Fruit fly (Drosophila melanogaster): Measurements from ENCODE around the gene aly.

The aly gene

dm6 chr3L:3069774-3070173, 43.5 kb upstream of the aly start (continued):
- no peak for TF ChIP-seq CG3995 (GFP tag; optimal IDR thresholded peaks at IDR 0.05)

DNA sequence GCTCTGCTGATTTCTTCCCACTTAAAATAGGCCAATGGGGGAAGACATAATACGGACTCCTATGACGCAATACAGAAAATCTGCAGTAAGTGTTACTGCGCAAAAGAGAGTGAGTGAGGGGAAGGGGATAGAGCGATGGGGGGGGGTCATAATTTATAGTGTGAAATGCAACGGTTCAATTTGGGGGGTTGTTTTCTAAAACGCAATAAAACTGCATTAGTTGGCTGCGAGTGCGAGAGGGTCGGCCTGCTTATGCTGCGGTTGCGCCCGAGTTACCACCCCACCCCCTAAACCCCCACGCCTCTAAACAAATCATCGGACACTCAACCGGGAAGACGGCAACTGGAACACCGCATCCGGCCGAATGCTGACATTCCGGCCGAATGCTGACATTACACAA, 34.7 kb upstream of the aly start:
- TF ChIP-seq CG10321 (GFP tag; IDR thresholded peaks at IDR 0.05) = peak; percentile 54; the same call in 1 of the 2 replicates

DNA sequence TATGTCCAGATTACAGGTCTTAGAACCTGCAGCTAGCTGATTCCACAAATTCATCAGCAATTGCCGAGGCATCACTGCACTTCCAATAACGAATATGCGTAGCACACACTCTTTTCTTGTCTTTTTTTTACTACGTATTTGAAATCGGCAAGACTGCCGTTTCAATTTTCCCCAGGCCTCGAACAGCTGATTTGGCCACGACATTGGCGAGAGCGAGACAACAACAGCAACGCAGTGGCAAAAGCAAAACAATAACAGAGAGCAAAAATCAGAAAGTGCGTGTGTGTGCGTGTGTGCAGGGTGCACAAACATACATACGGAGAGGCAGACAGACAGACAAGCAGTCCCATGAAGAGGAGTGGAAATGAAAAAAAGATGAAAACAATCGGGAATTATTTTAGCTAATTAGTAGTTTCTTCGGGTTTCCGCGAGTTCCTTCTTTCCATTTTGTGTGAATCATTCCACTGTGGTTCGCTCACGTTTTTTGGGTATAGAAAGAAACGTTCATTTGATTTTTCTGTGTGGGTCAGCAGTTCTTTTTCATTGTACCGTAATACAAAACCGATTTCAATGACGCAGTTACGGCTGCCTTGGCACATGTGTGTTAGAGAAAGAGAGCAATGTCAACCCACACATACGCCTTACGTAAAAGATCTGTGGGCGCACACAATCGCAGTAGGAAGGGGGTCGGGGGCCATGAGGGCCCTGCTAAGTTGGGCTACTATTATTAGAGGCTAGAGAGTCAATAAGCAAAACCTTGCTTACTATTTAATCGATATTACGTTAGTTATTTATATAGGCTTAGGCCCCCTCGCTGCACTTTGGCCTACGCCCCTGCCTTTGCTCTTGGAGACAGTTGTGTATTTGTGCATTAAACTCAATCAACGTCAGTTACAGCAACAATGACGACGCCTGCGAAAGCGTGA, 34.0 kb upstream of the aly start:
- peak; percentile 99 for TF ChIP-seq Mrtf (GFP tag; IDR thresholded peaks at IDR 0.05)
- TF ChIP-seq CG17912 (GFP tag; optimal IDR thresholded peaks at IDR 0.05) = peak; percentile 94
- TF ChIP-seq CG7745 (tag; optimal IDR thresholded peaks at IDR 0.05) = peak; percentile 57
- TF ChIP-seq trh (GFP tag; optimal IDR thresholded peaks at IDR 0.05) = peak; percentile 96
- TF ChIP-seq CG10654 (GFP tag; optimal IDR thresholded peaks at IDR 0.05) = peak; percentile 98
- TF ChIP-seq Trl (optimal IDR thresholded peaks at IDR 0.05) = peak; percentile 26 to 67
- peak; percentile 99 for TF ChIP-seq Trl (GFP tag; optimal IDR thresholded peaks at IDR 0.05)
- TF ChIP-seq Atf3 (GFP tag; optimal IDR thresholded peaks at IDR 0.05) = peak; percentile 99
- peak; percentile 92 for TF ChIP-seq Lhr (GFP tag; optimal IDR thresholded peaks at IDR 0.05)
- TF ChIP-seq Ravus (GFP tag; IDR thresholded peaks at IDR 0.05) = peak; percentile 98
- TF ChIP-seq CG12155 (GFP tag; optimal IDR thresholded peaks at IDR 0.05) = peak; percentile 98
- peak; percentile 96 for TF ChIP-seq Max (GFP tag; optimal IDR thresholded peaks at IDR 0.05)
- TF ChIP-seq tin (GFP tag; optimal IDR thresholded peaks at IDR 0.05) = peak; percentile 99
- peak; percentile 99 for TF ChIP-seq Sox102F (GFP tag; optimal IDR thresholded peaks at IDR 0.05)
- TF ChIP-seq GATAe (GFP tag; conservative IDR thresholded peaks at IDR 0.05) = peak; percentile 97
- no peak; the same call in 1 of the 2 replicates for TF ChIP-seq amos (GFP tag; IDR thresholded peaks at IDR 0.05; ENCODE audit: partially characterized antibody)
- peak; percentile 99 for TF ChIP-seq Atf6 (GFP tag; IDR thresholded peaks at IDR 0.05)
- peak; percentile 98 for TF ChIP-seq CG9215 (GFP tag; IDR thresholded peaks at IDR 0.05)
- TF ChIP-seq pros (GFP tag; optimal IDR thresholded peaks at IDR 0.05) = no peak
- TF ChIP-seq klu (GFP tag; IDR thresholded peaks at IDR 0.05) = peak; percentile 98
- TF ChIP-seq CG6765 (GFP tag; optimal IDR thresholded peaks at IDR 0.05) = peak; percentile 97
- TF ChIP-seq Sry-δ (GFP tag; optimal IDR thresholded peaks at IDR 0.05) = peak; percentile 76
- peak; percentile 98 for TF ChIP-seq fd96Cb (tag; optimal IDR thresholded peaks at IDR 0.05)
- TF ChIP-seq ATbp (GFP tag; optimal IDR thresholded peaks at IDR 0.05) = peak; percentile 99
- TF ChIP-seq CG8290 (GFP tag; optimal IDR thresholded peaks at IDR 0.05) = peak; percentile 94
- TF ChIP-seq CG8290 (tag; optimal IDR thresholded peaks at IDR 0.05) = peak; percentile 86 to 100
- TF ChIP-seq Meics (GFP tag; optimal IDR thresholded peaks at IDR 0.05) = peak; percentile 98
- no peak; the same call in 1 of the 2 replicates for TF ChIP-seq CG13287 (GFP tag; IDR thresholded peaks at IDR 0.05; ENCODE audit: partially characterized antibody)
- peak; percentile 93 for TF ChIP-seq Myb (GFP tag; optimal IDR thresholded peaks at IDR 0.05)
- TF ChIP-seq E2f2 (GFP tag; IDR thresholded peaks at IDR 0.05) = peak; percentile 89
- peak; percentile 97 for TF ChIP-seq ham (GFP tag; IDR thresholded peaks at IDR 0.05)
- peak; percentile 99 for TF ChIP-seq ara (GFP tag; IDR thresholded peaks at IDR 0.05)
- TF ChIP-seq CG7271 (tag; optimal IDR thresholded peaks at IDR 0.05) = peak; percentile 85
- TF ChIP-seq z (GFP tag; IDR thresholded peaks at IDR 0.05) = peak; percentile 85
- TF ChIP-seq gsb-n (tag; optimal IDR thresholded peaks at IDR 0.05) = peak; percentile 93
- TF ChIP-seq Awh (GFP tag; IDR thresholded peaks at IDR 0.05) = peak; percentile 99
- TF ChIP-seq Sox100B (GFP tag; optimal IDR thresholded peaks at IDR 0.05) = peak; percentile 95
- peak; percentile 99 for TF ChIP-seq CG7786 (GFP tag; optimal IDR thresholded peaks at IDR 0.05)
- peak; percentile 77 for TF ChIP-seq Spps (tag; optimal IDR thresholded peaks at IDR 0.05)
- peak; percentile 98 for TF ChIP-seq CG11398 (GFP tag; optimal IDR thresholded peaks at IDR 0.05)
- TF ChIP-seq Hr3 (GFP tag; optimal IDR thresholded peaks at IDR 0.05) = peak; percentile 99
- TF ChIP-seq CG10565 (GFP tag; optimal IDR thresholded peaks at IDR 0.05) = peak; percentile 84
- peak in 1 of 2 experiments; percentile 88 for TF ChIP-seq Hr78 (GFP tag; optimal IDR thresholded peaks at IDR 0.05)
- peak; percentile 99 for TF ChIP-seq CG9932 (GFP tag; IDR thresholded peaks at IDR 0.05)

All from whole organism, embryonic.